Worm (Caenorhabditis elegans) whole organism, L3 larva: Measurements from ENCODE around the gene paqr-3.

Experiments used
- ama-1 ChIP-seq: fragments of 150-350 bp; optimal IDR thresholded peaks from 2 replicates; lab custom pipeline; 2018
- elt-1 ChIP-seq: fragments of 150-350 bp; optimal IDR thresholded peaks from 2 replicates; lab custom pipeline; 2014; ENCODE audit warnings: missing biosample characterization, missing genetic modification characterization
- fos-1 ChIP-seq: fragments of 150-350 bp; optimal IDR thresholded peaks from 2 replicates; lab custom pipeline; 2014; ENCODE audit warnings: missing biosample characterization, missing genetic modification characterization
- nfya-1 ChIP-seq: sonication (generic microtip); optimal IDR thresholded peaks from 2 replicates; lab custom pipeline; 2017; ENCODE audit warnings: missing genetic modification characterization, mild to moderate bottlenecking, missing compliant biosample characterization, antibody characterized with exemption, moderate library complexity; ENCODE audit not compliant: insufficient read depth
- nhr-23 ChIP-seq: fragments of 150-350 bp; optimal IDR thresholded peaks from 2 replicates; lab custom pipeline; 2014; ENCODE audit warnings: missing biosample characterization, missing genetic modification reagents, missing genetic modification characterization
- tbx-2 ChIP-seq: sonication (generic microtip); optimal IDR thresholded peaks from 2 replicates; lab custom pipeline; 2016; ENCODE audit warnings: mild to moderate bottlenecking, missing genetic modification characterization, missing compliant biosample characterization
- zag-1 ChIP-seq: fragments of 150-350 bp; optimal IDR thresholded peaks from 2 replicates; lab custom pipeline; 2014; ENCODE audit warnings: missing biosample characterization, missing genetic modification characterization

DNA sequence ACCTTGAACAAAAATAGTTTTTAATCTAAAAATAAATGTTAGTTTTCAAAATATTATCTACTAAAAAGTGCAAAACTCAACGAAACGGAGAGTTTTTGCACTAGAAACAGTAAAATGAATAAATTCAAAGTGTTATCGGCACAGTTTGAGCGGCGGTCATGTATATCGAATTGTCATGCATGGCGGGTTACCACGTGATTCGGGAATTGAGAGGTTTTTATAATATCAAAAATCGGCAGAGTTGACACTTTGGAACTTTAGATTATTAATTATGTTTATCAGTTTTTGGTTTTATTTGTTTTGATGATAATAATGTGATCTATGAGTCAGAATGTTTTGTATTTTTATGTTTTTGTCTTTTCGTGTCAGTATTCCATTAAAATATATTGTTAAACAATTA is 29.9 kb upstream of the paqr-3 start:
- no peak for TF ChIP-seq nhr-23
- no peak for TF ChIP-seq zag-1 (tag; lab: Kevin White, UChicago)
- TF ChIP-seq fos-1 (tag; lab: Kevin White, UChicago): no peak
- no peak for TF ChIP-seq ama-1 (lab: Kevin White, UChicago)
- TF ChIP-seq elt-1 (tag; lab: Kevin White, UChicago): no peak
- TF ChIP-seq nfya-1 (tag; lab: Kevin White, UChicago): no peak
- TF ChIP-seq tbx-2 (tag; lab: Kevin White, UChicago): no peak
